Worm (Caenorhabditis elegans): ENCODE measurements around the gene vab-7.

vab-7 gene

ce11 chrIII:10908543-10908942 lies 11.6 kb upstream of the vab-7 start:
- no peak for TF ChIP-seq unc-62 (GFP tag; optimal IDR thresholded peaks at IDR 0.05)

DNA sequence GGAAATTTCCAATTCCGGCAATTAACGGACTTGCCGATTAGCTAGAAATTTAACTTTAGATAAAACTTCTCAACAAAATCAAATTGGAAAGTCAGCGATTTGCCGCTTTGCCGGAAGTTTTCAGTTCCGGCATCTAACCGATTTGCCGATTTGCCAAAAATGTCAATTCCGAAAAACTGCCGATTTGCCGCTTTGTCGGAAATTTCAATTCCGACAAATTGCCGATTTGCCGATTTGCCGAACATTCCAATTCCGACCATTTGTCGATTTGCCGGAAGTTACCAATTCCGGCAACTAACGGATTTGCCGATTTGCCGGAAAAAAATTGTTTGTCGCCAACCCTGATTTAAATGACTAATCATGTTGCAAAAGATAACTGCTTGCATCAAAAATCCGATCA lies 11.0 kb upstream of the vab-7 start:
- no peak for TF ChIP-seq unc-62 (GFP tag; optimal IDR thresholded peaks at IDR 0.05)

- TF ChIP-seq unc-62 (GFP tag; optimal IDR thresholded peaks at IDR 0.05) = no peak
These were observed 9.0 kb upstream of the vab-7 start, which contains the start of gene cut-6 for ce11 chrIII:10911160-10911559. cut-6 (plus strand) TSS chrIII:10911460.

DNA sequence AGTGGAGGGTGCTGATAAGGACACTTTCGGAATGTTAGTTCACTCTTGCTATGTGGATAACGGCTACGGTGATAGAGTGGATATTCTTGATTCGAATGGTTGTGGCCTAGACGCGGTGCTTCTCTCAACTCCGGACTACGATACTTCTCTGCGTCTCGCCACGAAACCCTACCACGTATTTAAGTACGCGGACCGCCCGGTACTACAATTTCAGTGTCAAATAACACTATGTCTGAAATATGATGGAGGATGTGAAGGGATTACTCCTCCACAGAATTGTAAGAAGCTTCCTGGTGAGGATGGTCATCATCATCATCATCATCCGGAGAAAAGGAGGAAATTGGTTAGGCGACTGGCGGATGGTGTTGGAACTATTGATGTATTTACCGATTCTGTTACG lies 5.2 kb upstream of the vab-7 start:
- TF ChIP-seq unc-62 (GFP tag; optimal IDR thresholded peaks at IDR 0.05) = no peak

ce11 chrIII:10921474-10921873 lies 1.3 kb downstream of the vab-7 start:
- TF ChIP-seq unc-62 (GFP tag; optimal IDR thresholded peaks at IDR 0.05) = no peak

DNA sequence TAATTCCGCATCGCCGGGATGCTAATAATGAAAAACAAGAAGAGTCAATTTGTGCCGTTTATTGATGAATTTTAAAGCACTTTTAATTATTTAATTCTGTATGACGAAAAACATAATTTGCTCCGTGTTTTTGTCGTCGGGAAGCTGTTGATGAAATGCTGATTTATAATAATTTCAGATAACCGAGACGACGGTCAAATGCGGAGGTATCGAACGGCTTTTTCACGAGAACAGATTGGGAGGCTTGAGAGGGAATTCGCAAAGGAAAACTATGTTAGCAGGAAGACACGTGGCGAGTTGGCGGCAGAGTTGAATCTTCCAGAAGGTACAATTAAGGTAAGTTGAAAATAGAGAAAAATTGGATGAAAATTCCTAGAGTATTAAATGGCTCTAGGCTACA lies 3.4 kb downstream of the vab-7 start:
- TF ChIP-seq unc-62 (GFP tag; optimal IDR thresholded peaks at IDR 0.05) = no peak

ce11 chrIII:10930850-10931249 lies 10.7 kb downstream of the vab-7 start, which contains the start of gene M142.5:
M142.5 (plus strand) TSS chrIII:10931201.
- no peak for TF ChIP-seq unc-62 (GFP tag; optimal IDR thresholded peaks at IDR 0.05)

ce11 chrIII:10933331-10933730 lies 13.2 kb downstream of the vab-7 start, which contains the start of gene M142.8:
M142.8 (plus strand) TSS chrIII:10933631.
- TF ChIP-seq unc-62 (GFP tag; optimal IDR thresholded peaks at IDR 0.05) = no peak

DNA sequence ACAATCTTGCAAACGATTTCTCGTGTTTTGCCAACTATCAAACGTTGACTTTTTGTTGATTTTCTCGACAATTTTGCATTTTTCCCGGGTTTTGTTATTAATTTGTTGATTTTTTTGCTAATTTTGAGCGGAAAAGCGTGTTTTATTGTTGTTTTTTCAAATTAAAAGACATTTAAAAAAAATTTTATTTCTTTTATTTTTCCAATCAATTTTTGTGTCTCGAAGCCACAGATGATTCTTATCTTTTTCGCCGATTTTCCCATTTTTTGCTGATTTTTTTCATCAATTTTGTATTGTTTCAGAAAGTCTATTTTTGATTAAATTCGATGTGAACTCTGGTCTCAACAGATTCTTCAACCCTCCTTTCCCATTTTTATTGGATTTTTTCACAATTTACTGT lies 15.8 kb downstream of the vab-7 start, which contains the start of gene rle-1:
TSS of gene rle-1 (plus strand) at position 301 of the 400 bp plus-strand sequence.
- TF ChIP-seq unc-62 (GFP tag; optimal IDR thresholded peaks at IDR 0.05) = no peak

- no peak for TF ChIP-seq unc-62 (GFP tag; optimal IDR thresholded peaks at IDR 0.05)
These were observed 19.0 kb downstream of the vab-7 start for ce11 chrIII:10939184-10939583.

ce11 chrIII:10942905-10943304 lies 22.8 kb downstream of the vab-7 start:
- no peak for TF ChIP-seq unc-62 (GFP tag; optimal IDR thresholded peaks at IDR 0.05)

DNA sequence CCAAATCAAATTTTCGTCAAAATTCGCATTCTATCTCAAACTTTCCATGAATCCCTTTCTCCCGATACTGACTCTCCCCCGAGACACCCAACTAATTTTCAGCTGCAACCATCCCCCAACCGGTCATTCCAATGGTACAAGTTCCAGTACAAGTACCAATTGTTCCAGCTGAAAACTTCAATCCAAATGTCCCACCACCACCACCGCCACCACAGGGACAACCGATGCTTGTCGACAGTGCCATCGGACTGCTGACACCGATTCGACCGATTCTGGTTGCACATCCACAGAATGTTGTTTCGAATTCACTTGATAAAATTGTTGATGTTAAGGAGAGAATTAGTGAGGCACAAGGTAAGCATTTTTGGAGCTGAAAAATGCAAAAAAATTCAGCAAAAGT lies 25.4 kb downstream of the vab-7 start:
- TF ChIP-seq unc-62 (GFP tag; optimal IDR thresholded peaks at IDR 0.05) = no peak

ce11 chrIII:10947155-10947554 lies 27.0 kb downstream of the vab-7 start, which contains the start of gene strd-1:
strd-1 (plus strand) TSS chrIII:10947455.
- TF ChIP-seq unc-62 (GFP tag; optimal IDR thresholded peaks at IDR 0.05) = no peak

DNA sequence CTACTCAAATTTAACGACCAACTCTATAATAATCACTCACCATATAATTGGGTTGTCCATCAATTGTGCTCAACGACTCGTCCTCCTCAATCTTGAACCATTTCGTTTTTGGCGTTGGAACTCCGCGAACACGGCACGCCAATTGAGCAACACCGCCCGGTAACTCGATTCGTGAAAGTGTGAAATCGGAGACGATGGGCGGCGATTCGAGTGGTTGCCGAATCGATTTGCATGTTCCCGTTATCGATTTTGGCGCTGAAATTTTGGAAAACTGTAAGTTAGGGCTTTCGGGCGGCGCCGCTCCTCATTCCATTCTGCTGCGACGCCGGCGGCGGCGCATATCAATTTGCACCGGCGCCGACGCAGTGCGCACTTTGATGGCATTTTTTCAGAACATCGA lies 31.6 kb downstream of the vab-7 start:
- TF ChIP-seq unc-62 (GFP tag; optimal IDR thresholded peaks at IDR 0.05) = no peak

- TF ChIP-seq unc-62 (GFP tag; optimal IDR thresholded peaks at IDR 0.05) = no peak
These were observed 33.0 kb downstream of the vab-7 start, which contains the start of gene zig-5 for ce11 chrIII:10953160-10953559. zig-5 (minus strand) TSS chrIII:10953508.

- TF ChIP-seq unc-62 (GFP tag; optimal IDR thresholded peaks at IDR 0.05) = no peak
These were observed 37.1 kb downstream of the vab-7 start for ce11 chrIII:10957236-10957635.

- TF ChIP-seq unc-62 (GFP tag; optimal IDR thresholded peaks at IDR 0.05) = no peak
These were observed 37.6 kb downstream of the vab-7 start for ce11 chrIII:10957710-10958109.

- TF ChIP-seq unc-62 (GFP tag; optimal IDR thresholded peaks at IDR 0.05) = no peak
These were observed 40.2 kb downstream of the vab-7 start for ce11 chrIII:10960387-10960786.

All from whole organism, dauer.